Worm (Caenorhabditis elegans) whole organism, L4/young adult: Measurements from ENCODE around the gene F52E1.5.

Experiments
- W03F9.2 ChIP-seq: fragments of 150-350 bp; optimal IDR thresholded peaks from 2 replicates; lab custom pipeline; 2014; ENCODE audit warnings: missing biosample characterization, missing genetic modification characterization
- him-1 ChIP-seq: sonication (generic microtip); optimal IDR thresholded peaks from 2 replicates; lab custom pipeline; 2016; ENCODE audit warnings: missing genotype, missing genetic modification reagents, missing genetic modification characterization, missing compliant biosample characterization

ce11 chrV:8389307-8389706 lies 10.0 kb downstream of the F52E1.5 start:
- TF ChIP-seq W03F9.2 (tag; lab: Kevin White, UChicago) (no peak), him-1 (tag; lab: Kevin White, UChicago) (no peak)
